Fruit fly (Drosophila melanogaster) whole organism, pupa: ENCODE data around the gene CG6136.

ENCODE experiments used
- CG14655 ChIP-seq: fragments of 200-800 bp; sonication (Bioruptor generic); optimal IDR thresholded peaks from 3 replicates; lab custom pipeline; 2017; ENCODE audit warnings: mild to moderate bottlenecking, missing biosample characterization, missing genetic modification reagents, missing genetic modification characterization
- CG4496 ChIP-seq: fragments of 200-800 bp; sonication (Bioruptor generic); IDR thresholded peaks from 3 replicates; pipeline ENCODE4 v1.3.6; 2022; ENCODE audit warnings: missing biosample characterization, missing genetic modification characterization
- CG9948 ChIP-seq: fragments of 200-800 bp; sonication (Bioruptor generic); optimal IDR thresholded peaks from 2 replicates; lab custom pipeline; 2018; ENCODE audit warnings: missing biosample characterization, mild to moderate bottlenecking, missing genetic modification characterization, moderate library complexity
- EcR ChIP-seq: fragments of 200-800 bp; sonication (Bioruptor generic); optimal IDR thresholded peaks from 3 replicates; lab custom pipeline; 2019; ENCODE audit warnings: missing biosample characterization, missing genetic modification characterization, mild to moderate bottlenecking, moderate library complexity, missing genetic modification reagents
- Pif1A ChIP-seq: fragments of 200-800 bp; sonication (Bioruptor generic); optimal IDR thresholded peaks from 3 replicates; lab custom pipeline; 2016; ENCODE audit warnings: missing biosample characterization, missing genetic modification characterization

- TF ChIP-seq CG14655 (GFP tag; lab: Kevin White, UChicago) (no peak), CG9948 (no peak), EcR (GFP tag; lab: Kevin White, UChicago) (no peak), CG4496 (GFP tag; lab: Robert Waterston, UW) (no peak), Pif1A (GFP tag; lab: Kevin White, UChicago) (no peak)
Measured at dm6 chr3R:15406393-15406792, 34.4 kb upstream of the CG6136 start.
